Fruit fly (Drosophila melanogaster): ENCODE data around the gene btsz.

btsz gene

dm6 chr3R:14761060-14761459 is 114.2 kb downstream of the btsz start:
- TF ChIP-seq CG15710 (tag; optimal IDR thresholded peaks at IDR 0.05) = no peak
- TF ChIP-seq gl (tag; optimal IDR thresholded peaks at IDR 0.05) = no peak
- TF ChIP-seq CG4496 (GFP tag; IDR thresholded peaks at IDR 0.05) = 0 out of 3 replicates have a peak, but pooled peaks have one; percentile 18
- no peak for TF ChIP-seq CG12605 (GFP tag; IDR thresholded peaks at IDR 0.05)
- TF ChIP-seq EcR (GFP tag; optimal IDR thresholded peaks at IDR 0.05) = no peak
- TF ChIP-seq CG8301 (tag; optimal IDR thresholded peaks at IDR 0.05) = peak; percentile 11
- peak; percentile 57 for TF ChIP-seq Ets98B (GFP tag; IDR thresholded peaks at IDR 0.05)
- TF ChIP-seq CG32121 (GFP tag; IDR thresholded peaks at IDR 0.05) = peak; percentile 38; the same call in 1 of the 2 replicates

dm6 chr3R:14758331-14758730 is 117.0 kb downstream of the btsz start:
- no peak for TF ChIP-seq fd96Ca (GFP tag; IDR thresholded peaks at IDR 0.05)
- TF ChIP-seq Ets98B (GFP tag; IDR thresholded peaks at IDR 0.05) = peak; percentile 76
- TF ChIP-seq CG8301 (tag; optimal IDR thresholded peaks at IDR 0.05) = peak; percentile 56
- TF ChIP-seq gl (tag; optimal IDR thresholded peaks at IDR 0.05) = no peak
- TF ChIP-seq CG17806 (tag; optimal IDR thresholded peaks at IDR 0.05) = no peak
- peak; percentile 65 for TF ChIP-seq CG32121 (GFP tag; IDR thresholded peaks at IDR 0.05)
- TF ChIP-seq rn (GFP tag; IDR thresholded peaks at IDR 0.05) = 0 out of 2 replicates have a peak, but pooled peaks have one; percentile 9
- TF ChIP-seq Snoo (tag; optimal IDR thresholded peaks at IDR 0.05) = no peak
- peak; percentile 42; the same call in 1 of the 2 replicates for TF ChIP-seq CG12605 (GFP tag; IDR thresholded peaks at IDR 0.05)
- TF ChIP-seq CG4496 (GFP tag; IDR thresholded peaks at IDR 0.05) = peak; percentile 64; the same call in 2 of the 3 replicates

- TF ChIP-seq CG4496 (GFP tag; IDR thresholded peaks at IDR 0.05) = no peak; the same call in 2 of the 3 replicates
- no peak for TF ChIP-seq fd96Ca (GFP tag; IDR thresholded peaks at IDR 0.05)
- peak; percentile 69 for TF ChIP-seq CG32121 (GFP tag; IDR thresholded peaks at IDR 0.05)
- TF ChIP-seq Ets98B (GFP tag; IDR thresholded peaks at IDR 0.05) = no peak
Observed at dm6 chr3R:14756040-14756439, 119.2 kb downstream of the btsz start.

- TF ChIP-seq CG14655 (GFP tag; optimal IDR thresholded peaks at IDR 0.05) (no peak), Pif1A (GFP tag; optimal IDR thresholded peaks at IDR 0.05) (peak; percentile 48), CG10348 (GFP tag; IDR thresholded peaks at IDR 0.05) (no peak), fd96Ca (GFP tag; IDR thresholded peaks at IDR 0.05) (no peak), rn (GFP tag; IDR thresholded peaks at IDR 0.05) (no peak), Ets98B (GFP tag; IDR thresholded peaks at IDR 0.05) (peak; percentile 51; the same call in 1 of the 2 replicates), CG8159 (tag; optimal IDR thresholded peaks at IDR 0.05) (peak; percentile 8), CG34367 (tag; optimal IDR thresholded peaks at IDR 0.05) (no peak), CG12605 (GFP tag; IDR thresholded peaks at IDR 0.05) (no peak), CG4496 (GFP tag; IDR thresholded peaks at IDR 0.05) (peak; percentile 46; the same call in 1 of the 3 replicates), Pif1B (GFP tag; optimal IDR thresholded peaks at IDR 0.05) (peak; percentile 45), D1 (tag; optimal IDR thresholded peaks at IDR 0.05) (no peak), CG9948 (tag; optimal IDR thresholded peaks at IDR 0.05) (no peak), CG32121 (GFP tag; IDR thresholded peaks at IDR 0.05) (peak; percentile 22; the same call in 1 of the 2 replicates), Snoo (tag; optimal IDR thresholded peaks at IDR 0.05) (peak; percentile 67), CG15710 (tag; optimal IDR thresholded peaks at IDR 0.05) (no peak), CG13204 (GFP tag; optimal IDR thresholded peaks at IDR 0.05) (no peak), CG17806 (tag; optimal IDR thresholded peaks at IDR 0.05) (no peak), EcR (GFP tag; optimal IDR thresholded peaks at IDR 0.05) (no peak), gl (tag; optimal IDR thresholded peaks at IDR 0.05) (no peak), CG8301 (tag; optimal IDR thresholded peaks at IDR 0.05) (no peak)
Observed at dm6 chr3R:14754806-14755488, 120.3 kb downstream of the btsz start.

dm6 chr3R:14754360-14754759 is 120.9 kb downstream of the btsz start, which contains the start of gene CG7362:
CG7362 (minus strand) TSS chr3R:14754460.
- TF ChIP-seq CG10348 (GFP tag; IDR thresholded peaks at IDR 0.05) (no peak), CG8301 (tag; optimal IDR thresholded peaks at IDR 0.05) (no peak), CG17806 (tag; optimal IDR thresholded peaks at IDR 0.05) (no peak), rn (GFP tag; IDR thresholded peaks at IDR 0.05) (no peak), Pif1A (GFP tag; optimal IDR thresholded peaks at IDR 0.05) (no peak), CG12605 (GFP tag; IDR thresholded peaks at IDR 0.05) (no peak), CG4496 (GFP tag; IDR thresholded peaks at IDR 0.05) (no peak), EcR (GFP tag; optimal IDR thresholded peaks at IDR 0.05) (no peak), CG34367 (tag; optimal IDR thresholded peaks at IDR 0.05) (no peak), CG8159 (tag; optimal IDR thresholded peaks at IDR 0.05) (no peak), CG15710 (tag; optimal IDR thresholded peaks at IDR 0.05) (no peak), CG9948 (tag; optimal IDR thresholded peaks at IDR 0.05) (no peak), Ets98B (GFP tag; IDR thresholded peaks at IDR 0.05) (no peak), CG32121 (GFP tag; IDR thresholded peaks at IDR 0.05) (no peak), Pif1B (GFP tag; optimal IDR thresholded peaks at IDR 0.05) (no peak)
